Fruit fly (Drosophila melanogaster) whole organism, embryonic: Measurements from ENCODE around the gene LanB1.

Experiments used
- Adf1 ChIP-seq: fragments of 200-800 bp; sonication (Bioruptor generic); IDR thresholded peaks from 2 replicates; pipeline ENCODE4 v1.3.6; 2022; ENCODE audit warnings: missing biosample characterization, missing genetic modification characterization
- Asciz ChIP-seq: fragments of 200-800 bp; sonication (Bioruptor generic); optimal IDR thresholded peaks from 2 replicates; lab custom pipeline; 2017; ENCODE audit warnings: missing biosample characterization, mild to moderate bottlenecking, missing genetic modification characterization, missing genetic modification reagents
- Bgb ChIP-seq: fragments of 200-800 bp; sonication (Bioruptor generic); IDR thresholded peaks from 2 replicates; pipeline ENCODE4 v1.3.6; 2022; ENCODE audit warnings: missing biosample characterization, missing genetic modification characterization; ENCODE audit not compliant: partially characterized antibody
- CG11560 ChIP-seq: fragments of 200-800 bp; sonication (Bioruptor generic); IDR thresholded peaks from 3 replicates; pipeline ENCODE4 v1.3.6; 2022; ENCODE audit warnings: missing biosample characterization, missing genetic modification characterization
- CG15073 ChIP-seq: fragments of 200-800 bp; sonication (Bioruptor generic); optimal IDR thresholded peaks from 2 replicates; lab custom pipeline; 2016; ENCODE audit warnings: missing biosample characterization, missing genetic modification characterization
- CG17912 ChIP-seq: fragments of 200-800 bp; sonication (Bioruptor generic); optimal IDR thresholded peaks from 2 replicates; lab custom pipeline; 2018; ENCODE audit warnings: missing biosample characterization, mild to moderate bottlenecking, missing genetic modification characterization
- CG2202 ChIP-seq: fragments of 200-800 bp; sonication (Bioruptor generic); optimal IDR thresholded peaks from 2 replicates; lab custom pipeline; 2018; ENCODE audit warnings: missing biosample characterization, mild to moderate bottlenecking, missing genetic modification characterization
- CG2712 ChIP-seq: fragments of 200-800 bp; optimal IDR thresholded peaks from 3 replicates; lab custom pipeline; 2019; ENCODE audit warnings: missing biosample characterization, mild to moderate bottlenecking, missing genetic modification characterization, moderate library complexity
- CG2889 ChIP-seq: fragments of 200-800 bp; sonication (Bioruptor generic); IDR thresholded peaks from 3 replicates; pipeline ENCODE4 v1.3.6; 2022; ENCODE audit warnings: missing biosample characterization, missing genetic modification characterization
- CG31365 ChIP-seq: fragments of 200-800 bp; sonication (Bioruptor generic); optimal IDR thresholded peaks from 2 replicates; lab custom pipeline; 2018; ENCODE audit warnings: missing biosample characterization, mild to moderate bottlenecking, missing genetic modification characterization
- CG3163 ChIP-seq: fragments of 200-800 bp; sonication (Bioruptor generic); optimal IDR thresholded peaks from 3 replicates; lab custom pipeline; 2016; ENCODE audit warnings: missing biosample characterization, missing genetic modification characterization
- CG3407 ChIP-seq: fragments of 200-800 bp; sonication (Bioruptor generic); optimal IDR thresholded peaks from 2 replicates; lab custom pipeline; 2018; ENCODE audit warnings: missing biosample characterization, mild to moderate bottlenecking, missing genetic modification characterization
- CG4730 ChIP-seq: fragments of 200-800 bp; sonication (Bioruptor generic); IDR thresholded peaks from 2 replicates; pipeline ENCODE4 v1.3.6; 2022; ENCODE audit warnings: missing biosample characterization, missing genetic modification characterization
- CG5953 ChIP-seq: fragments of 200-800 bp; sonication (Bioruptor generic); IDR thresholded peaks from 2 replicates; pipeline ENCODE4 v1.3.6; 2022; ENCODE audit warnings: missing biosample characterization, missing genetic modification characterization
- CG8359 ChIP-seq: fragments of 200-800 bp; sonication (Bioruptor generic); optimal IDR thresholded peaks from 2 replicates; lab custom pipeline; 2017; ENCODE audit warnings: missing biosample characterization, mild to moderate bottlenecking, missing genetic modification characterization, borderline replicate concordance
- CG8388 ChIP-seq: fragments of 200-800 bp; sonication (Bioruptor generic); optimal IDR thresholded peaks from 2 replicates; lab custom pipeline; 2019; ENCODE audit warnings: missing biosample characterization, mild to moderate bottlenecking, missing genetic modification characterization, moderate library complexity
- CHES-1-like ChIP-seq: fragments of 200-800 bp; sonication (Bioruptor generic); optimal IDR thresholded peaks from 2 replicates; lab custom pipeline; 2016; ENCODE audit warnings: missing biosample characterization, missing genetic modification characterization
- Dip3 ChIP-seq: fragments of 200-800 bp; sonication (Bioruptor generic); optimal IDR thresholded peaks from 3 replicates; lab custom pipeline; 2016; ENCODE audit warnings: missing biosample characterization, missing genetic modification characterization
- Dll ChIP-seq: fragments of 200-800 bp; sonication (Bioruptor generic); IDR thresholded peaks from 4 replicates; pipeline ENCODE4 v1.3.6; 2022; ENCODE audit warnings: missing biosample characterization, missing genetic modification characterization; ENCODE audit not compliant: partially characterized antibody
- Drgx ChIP-seq: fragments of 200-800 bp; sonication (Bioruptor generic); IDR thresholded peaks from 2 replicates; pipeline ENCODE4 v1.3.6; 2022; ENCODE audit warnings: missing biosample characterization, missing genetic modification characterization
- Eip74EF ChIP-seq, 2 experiments: fragments of 200-800 bp in 1 of 2; fragments of >200 bp in 1 of 2; sonication (Bioruptor generic) in 1 of 2; optimal IDR thresholded peaks; 2 replicates each; lab custom pipeline; 2017 to 2019; ENCODE audit warnings: missing biosample characterization in 2 of 2, missing genetic modification characterization in 2 of 2, mild to moderate bottlenecking in 1 of 2, moderate library complexity in 1 of 2
- Ets65A ChIP-seq: fragments of 200-800 bp; sonication (Bioruptor generic); peaks from one replicate; lab custom pipeline; 2016; ENCODE audit warnings: missing biosample characterization, missing genetic modification characterization
- GATAe ChIP-seq: fragments of 200-800 bp; sonication (Bioruptor generic); conservative IDR thresholded peaks from 2 replicates; pipeline ENCODE4 v1.3.6; 2022; ENCODE audit warnings: missing biosample characterization, missing genetic modification characterization
- HLH3B ChIP-seq: fragments of 200-800 bp; sonication (Bioruptor generic); IDR thresholded peaks from 2 replicates; pipeline ENCODE4 v1.3.6; 2022; ENCODE audit warnings: missing biosample characterization, missing genetic modification characterization
- MESR4 ChIP-seq: fragments of 200-800 bp; sonication (Bioruptor generic); optimal IDR thresholded peaks from 2 replicates; lab custom pipeline; 2018; ENCODE audit warnings: missing biosample characterization, mild to moderate bottlenecking, missing genetic modification characterization, moderate library complexity
- NC2α ChIP-seq: fragments of 200-800 bp; sonication (Bioruptor generic); optimal IDR thresholded peaks from 2 replicates; lab custom pipeline; 2016; ENCODE audit warnings: missing biosample characterization, missing genetic modification characterization
- Scr ChIP-seq: fragments of 200-800 bp; sonication (Bioruptor generic); IDR thresholded peaks from 2 replicates; pipeline ENCODE4 v1.3.6; 2022; ENCODE audit warnings: missing biosample characterization, missing genetic modification characterization; ENCODE audit not compliant: partially characterized antibody
- Side ChIP-seq: fragments of 200-800 bp; sonication (Bioruptor generic); optimal IDR thresholded peaks from 2 replicates; lab custom pipeline; 2016; ENCODE audit warnings: missing biosample characterization, missing genetic modification characterization
- Sry-δ ChIP-seq: fragments of 200-800 bp; sonication (Bioruptor generic); optimal IDR thresholded peaks from 2 replicates; lab custom pipeline; 2016; ENCODE audit warnings: missing biosample characterization, missing genetic modification characterization
- Stat92E ChIP-seq, 3 experiments: fragments of >200 bp in 2 of 3; fragments of 200-800 bp in 1 of 3; sonication (Bioruptor generic) in 1 of 3; optimal IDR thresholded peaks; 2 replicates each; lab custom pipeline; 2017 to 2019; ENCODE audit warnings: missing biosample characterization in 3 of 3, missing genetic modification characterization in 3 of 3, mild to moderate bottlenecking in 1 of 3, moderate library complexity in 1 of 3
- Trl ChIP-seq, 3 experiments: fragments of >200 bp in 2 of 3; fragments of 200-800 bp in 1 of 3; sonication (Bioruptor generic) in 1 of 3; optimal IDR thresholded peaks; 2 replicates in 1 of 3; 3 replicates in 2 of 3; lab custom pipeline; 2016 to 2017; ENCODE audit warnings: missing biosample characterization in 1 of 3, missing genetic modification characterization in 1 of 3
- ato ChIP-seq: fragments of 200-800 bp; sonication (Bioruptor generic); IDR thresholded peaks from 2 replicates; pipeline ENCODE4 v1.3.6; 2022; ENCODE audit warnings: missing biosample characterization, missing genetic modification characterization; ENCODE audit not compliant: partially characterized antibody
- bigmax ChIP-seq: fragments of 200-800 bp; sonication (Bioruptor generic); optimal IDR thresholded peaks from 2 replicates; lab custom pipeline; 2018; ENCODE audit warnings: missing biosample characterization, mild to moderate bottlenecking, missing genetic modification characterization
- croc ChIP-seq: fragments of 200-800 bp; sonication (Bioruptor generic); conservative IDR thresholded peaks from 3 replicates; pipeline ENCODE4 v1.3.6; 2022; ENCODE audit warnings: missing biosample characterization, missing genetic modification characterization
- dan ChIP-seq: fragments of 200-800 bp; sonication (Bioruptor generic); IDR thresholded peaks from 2 replicates; pipeline ENCODE4 v1.3.6; 2022; ENCODE audit warnings: missing biosample characterization, missing genetic modification characterization
- grn ChIP-seq: fragments of 200-800 bp; sonication (Bioruptor generic); optimal IDR thresholded peaks from 3 replicates; lab custom pipeline; 2017; ENCODE audit warnings: missing biosample characterization, missing genetic modification characterization
- gsb-n ChIP-seq: fragments of 200-800 bp; sonication (Bioruptor generic); optimal IDR thresholded peaks from 3 replicates; lab custom pipeline; 2018; ENCODE audit warnings: missing biosample characterization, mild to moderate bottlenecking, missing genetic modification characterization
- h ChIP-seq: fragments of >200 bp; optimal IDR thresholded peaks from 2 replicates; lab custom pipeline; 2017
- her ChIP-seq: fragments of 200-800 bp; sonication (Bioruptor generic); optimal IDR thresholded peaks from 2 replicates; lab custom pipeline; 2016; ENCODE audit warnings: missing biosample characterization, missing genetic modification characterization
- kah ChIP-seq: fragments of 200-800 bp; sonication (Bioruptor generic); optimal IDR thresholded peaks from 2 replicates; lab custom pipeline; 2018; ENCODE audit warnings: missing biosample characterization, mild to moderate bottlenecking, missing genetic modification characterization
- kni ChIP-seq: fragments of 200-800 bp; sonication (Bioruptor generic); optimal IDR thresholded peaks from 3 replicates; lab custom pipeline; 2017; ENCODE audit warnings: mild to moderate bottlenecking, missing biosample characterization, missing genetic modification reagents, missing genetic modification characterization
- knrl ChIP-seq: fragments of 200-800 bp; sonication (Bioruptor generic); IDR thresholded peaks from 3 replicates; pipeline ENCODE4 v1.3.6; 2022; ENCODE audit warnings: missing biosample characterization, missing genetic modification characterization; ENCODE audit not compliant: partially characterized antibody
- lab ChIP-seq: fragments of 200-800 bp; sonication (Bioruptor generic); optimal IDR thresholded peaks from 3 replicates; lab custom pipeline; 2017; ENCODE audit warnings: missing biosample characterization, missing genetic modification characterization, mild to moderate bottlenecking, moderate library complexity, missing genetic modification reagents
- mirr ChIP-seq: fragments of 200-800 bp; sonication (Bioruptor generic); optimal IDR thresholded peaks from 3 replicates; lab custom pipeline; 2018; ENCODE audit warnings: missing biosample characterization, mild to moderate bottlenecking, missing genetic modification characterization
- nerfin-1 ChIP-seq: fragments of 200-800 bp; sonication (Bioruptor generic); optimal IDR thresholded peaks from 3 replicates; lab custom pipeline; 2019; ENCODE audit warnings: missing biosample characterization, mild to moderate bottlenecking, missing genetic modification characterization, moderate library complexity
- odd ChIP-seq: fragments of 200-800 bp; sonication (Bioruptor generic); optimal IDR thresholded peaks from 2 replicates; lab custom pipeline; 2017; ENCODE audit warnings: missing biosample characterization, mild to moderate bottlenecking, missing genetic modification characterization
- slbo ChIP-seq: fragments of 200-800 bp; sonication (Bioruptor generic); IDR thresholded peaks from 2 replicates; pipeline ENCODE4 v1.3.6; 2022; ENCODE audit warnings: missing biosample characterization, missing genetic modification characterization
- unpg ChIP-seq: fragments of 200-800 bp; sonication (Bioruptor generic); optimal IDR thresholded peaks from 3 replicates; lab custom pipeline; 2018; ENCODE audit warnings: missing biosample characterization, mild to moderate bottlenecking, missing genetic modification characterization, moderate library complexity

LanB1 gene

DNA sequence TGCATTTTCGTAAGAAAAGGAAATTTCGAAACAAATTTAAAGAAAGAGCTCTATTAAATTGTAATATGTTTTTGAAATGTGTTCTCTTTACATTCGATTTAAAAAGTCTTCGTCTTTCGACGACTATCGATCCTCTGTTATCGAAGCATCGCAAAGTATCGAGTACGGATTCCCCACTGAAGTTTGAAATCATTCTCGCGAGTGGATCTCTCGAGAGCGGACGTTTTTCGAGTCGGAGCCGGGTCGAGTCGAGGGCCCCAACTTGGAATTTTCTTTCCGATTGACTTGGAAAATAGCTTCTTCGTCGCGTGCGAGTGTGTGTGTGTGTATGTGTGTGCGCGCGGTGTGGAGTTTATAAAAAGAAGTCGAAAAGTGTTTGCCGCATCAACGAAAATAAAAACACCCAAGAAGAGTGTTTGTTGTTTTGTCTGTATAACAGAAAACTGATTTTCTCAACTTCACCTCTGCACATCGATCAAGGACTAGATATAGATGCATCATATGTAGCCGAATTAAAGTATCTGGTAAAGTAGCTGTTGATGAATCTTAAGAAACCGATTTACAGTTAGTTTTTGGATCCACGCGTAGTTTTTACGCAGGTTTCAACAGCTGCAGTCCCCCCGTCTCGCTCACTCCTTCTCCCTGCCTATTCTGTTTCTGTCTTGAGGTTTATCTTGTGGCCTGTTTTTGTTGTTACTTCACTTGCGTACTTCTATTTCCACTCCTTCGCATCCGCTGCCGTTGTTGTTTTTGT, at the start of gene LanB1 (continued):
- no peak for TF ChIP-seq Adf1 (GFP tag; lab: Robert Waterston, UW)
- no peak for TF ChIP-seq nerfin-1 (tag; lab: Kevin White, UChicago)
- TF ChIP-seq Eip74EF (GFP tag; optimal IDR thresholded peaks at IDR 0.05; lab: Kevin White, UChicago): no peak
- TF ChIP-seq CG3407 (GFP tag; lab: Kevin White, UChicago): no peak
- no peak for TF ChIP-seq croc (GFP tag; lab: Robert Waterston, UW)
- no peak for TF ChIP-seq CG4730 (GFP tag; lab: Robert Waterston, UW)
- TF ChIP-seq CG2202 (tag; lab: Kevin White, UChicago): no peak
- TF ChIP-seq Bgb (GFP tag; lab: Robert Waterston, UW): peak; percentile 58; the same call in 1 of the 2 replicates
- peak; percentile 82 for TF ChIP-seq kni (GFP tag; lab: Kevin White, UChicago)
- TF ChIP-seq Scr (GFP tag; lab: Robert Waterston, UW): peak; percentile 32; the same call in 1 of the 2 replicates
- TF ChIP-seq CG5953: no peak
- TF ChIP-seq GATAe: no peak
- TF ChIP-seq odd (GFP tag; lab: Kevin White, UChicago): no peak
- TF ChIP-seq Side (GFP tag; lab: Kevin White, UChicago): peak; percentile 31
- no peak for TF ChIP-seq mirr (GFP tag; lab: Kevin White, UChicago)
- no peak for TF ChIP-seq Dip3
- TF ChIP-seq Sry-δ (GFP tag; lab: Kevin White, UChicago): peak; percentile 49
- peak; percentile 34 for TF ChIP-seq CG2712 (tag; lab: Kevin White, UChicago)
- no peak for TF ChIP-seq CG17912
- TF ChIP-seq kah (GFP tag; lab: Kevin White, UChicago): peak; percentile 73
- TF ChIP-seq knrl (GFP tag; lab: Robert Waterston, UW): no peak; the same call in 2 of the 3 replicates
- no peak for TF ChIP-seq unpg
- TF ChIP-seq Asciz (GFP tag; lab: Kevin White, UChicago): no peak
- TF ChIP-seq gsb-n (tag; lab: Kevin White, UChicago): no peak
- peak; percentile 53; the same call in 1 of the 4 replicates for TF ChIP-seq Dll (GFP tag; lab: Robert Waterston, UW)
- no peak for TF ChIP-seq grn (GFP tag; lab: Kevin White, UChicago)
- no peak for TF ChIP-seq CG31365 (tag; lab: Kevin White, UChicago)
- TF ChIP-seq Drgx (GFP tag; lab: Robert Waterston, UW): peak; percentile 40
- no peak for TF ChIP-seq CG8388 (GFP tag; lab: Kevin White, UChicago)
- no peak for TF ChIP-seq dan
- TF ChIP-seq lab (GFP tag; lab: Kevin White, UChicago): peak; percentile 12
- 0 out of 2 replicates have a peak, but pooled peaks have one; percentile 12 for TF ChIP-seq slbo (GFP tag; lab: Robert Waterston, UW)
- TF ChIP-seq bigmax (GFP tag; lab: Kevin White, UChicago): no peak
- no peak for TF ChIP-seq CG2889 (GFP tag; lab: Robert Waterston, UW)
- TF ChIP-seq CG15073 (GFP tag; lab: Kevin White, UChicago): no peak
- TF ChIP-seq Stat92E (GFP tag; optimal IDR thresholded peaks at IDR 0.05; lab: Kevin White, UChicago): peak in 1 of 3 experiments; percentile 65
- TF ChIP-seq CG8359 (GFP tag; lab: Kevin White, UChicago): no peak
- TF ChIP-seq CG3163 (GFP tag; lab: Kevin White, UChicago): no peak
- TF ChIP-seq Trl (optimal IDR thresholded peaks at IDR 0.05; lab: Kevin White, UChicago): peak; percentile 36 to 44
- no peak for TF ChIP-seq Trl (GFP tag; optimal IDR thresholded peaks at IDR 0.05; lab: Kevin White, UChicago)
- no peak for TF ChIP-seq h (lab: Kevin White, UChicago)
- TF ChIP-seq her: peak; percentile 61
- TF ChIP-seq ato (GFP tag; lab: Robert Waterston, UW): 0 out of 2 replicates have a peak, but pooled peaks have one; percentile 38
- peak; percentile 26 for TF ChIP-seq MESR4 (GFP tag; lab: Kevin White, UChicago)
- no peak for TF ChIP-seq HLH3B
- TF ChIP-seq NC2α (GFP tag; lab: Kevin White, UChicago): no peak
- TF ChIP-seq Ets65A (GFP tag; lab: Kevin White, UChicago): no peak
- TF ChIP-seq CHES-1-like (GFP tag; lab: Kevin White, UChicago): peak; percentile 11
- TF ChIP-seq CG11560: peak; percentile 94
